Worm (Caenorhabditis elegans) whole organism, early embryonic: ENCODE measurements around the gene dhs-9.
A peak's percentile ranks its signal among the peaks of the same experiment; 100 is the strongest.

Experiments
- B0310.2 ChIP-seq: sonication (generic microtip); optimal IDR thresholded peaks from 2 replicates; lab custom pipeline; 2016; ENCODE audit warnings: mild to moderate bottlenecking, missing genetic modification characterization, missing compliant biosample characterization
- F13C5.2 ChIP-seq: sonication (generic microtip); optimal IDR thresholded peaks from 2 replicates; lab custom pipeline; 2017; ENCODE audit warnings: mild to moderate bottlenecking, missing genetic modification characterization, inconsistent platforms, missing compliant biosample characterization
- ama-1 ChIP-seq: fragments of 150-350 bp; optimal IDR thresholded peaks from 2 replicates; lab custom pipeline; 2014
- ceh-13 ChIP-seq: fragments of 200-800 bp; sonication (Bioruptor generic); optimal IDR thresholded peaks from 2 replicates; lab custom pipeline; 2018; ENCODE audit warnings: mild to moderate bottlenecking, missing genetic modification characterization, missing compliant biosample characterization
- hnd-1 ChIP-seq: sonication (generic microtip); optimal IDR thresholded peaks from 2 replicates; lab custom pipeline; 2016; ENCODE audit warnings: missing genetic modification characterization, missing compliant biosample characterization
- sea-1 ChIP-seq: fragments of 200-800 bp; sonication (Bioruptor generic); conservative IDR thresholded peaks from 2 replicates; pipeline ENCODE4 v1.3.6; 2022; ENCODE audit warnings: missing genetic modification characterization, missing compliant biosample characterization

- TF ChIP-seq hnd-1 (tag; lab: Kevin White, UChicago): no peak
- TF ChIP-seq ceh-13 (GFP tag; lab: Kevin White, UChicago): no peak
- no peak for TF ChIP-seq ama-1
- TF ChIP-seq sea-1 (GFP tag; lab: Robert Waterston, UW): no peak
- TF ChIP-seq B0310.2 (tag; lab: Kevin White, UChicago): no peak
- TF ChIP-seq F13C5.2 (tag; lab: Kevin White, UChicago): peak; percentile 27
These were observed 18.6 kb downstream of the dhs-9 start, which contains the start of gene thoc-5 for ce11 chrIII:5349250-5349649.
